Fruit fly (Drosophila melanogaster) whole organism, embryonic: Measurements from ENCODE around the gene H2.0.

Source experiments
- CG30020 ChIP-seq: fragments of 200-800 bp; optimal IDR thresholded peaks from 2 replicates; lab custom pipeline; 2019; ENCODE audit warnings: missing biosample characterization, mild to moderate bottlenecking, missing genetic modification characterization, moderate library complexity
- MTF-1 ChIP-seq: fragments of 200-800 bp; sonication (Bioruptor generic); optimal IDR thresholded peaks from 2 replicates; lab custom pipeline; 2018; ENCODE audit warnings: missing biosample characterization, mild to moderate bottlenecking, missing genetic modification characterization, borderline replicate concordance
- az2 ChIP-seq: fragments of 200-800 bp; sonication (Bioruptor generic); optimal IDR thresholded peaks from 3 replicates; lab custom pipeline; 2016; ENCODE audit warnings: missing biosample characterization, missing genetic modification characterization
- ci ChIP-seq: fragments of 200-800 bp; sonication (Bioruptor generic); IDR thresholded peaks from 3 replicates; pipeline ENCODE4 v1.3.6; 2022; ENCODE audit warnings: missing biosample characterization, missing genetic modification characterization

DNA sequence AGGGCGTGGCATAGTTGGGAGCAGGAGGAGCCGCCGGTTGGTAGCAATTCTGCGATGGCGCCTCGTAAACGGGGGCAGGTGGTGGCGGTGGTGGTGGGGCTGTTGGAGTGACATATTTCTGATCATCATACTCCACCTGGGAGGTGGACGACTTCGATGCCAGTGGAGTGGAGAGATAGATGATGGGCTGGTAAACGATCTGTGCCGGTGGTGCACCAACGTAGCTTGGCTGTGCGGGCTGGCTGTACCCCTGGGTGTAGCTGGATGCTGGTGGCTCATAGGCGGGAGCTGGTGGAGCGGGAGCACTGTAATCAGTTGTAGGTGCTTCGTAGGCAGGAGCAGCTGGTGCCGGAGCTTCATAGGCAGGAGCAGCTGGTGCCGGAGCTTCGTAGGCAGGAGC, 56.0 kb downstream of the H2.0 start:
- TF ChIP-seq MTF-1 = no peak
- TF ChIP-seq az2 = no peak
- TF ChIP-seq ci (GFP tag; lab: Robert Waterston, UW) = no peak
- TF ChIP-seq CG30020 (tag; lab: Kevin White, UChicago) = no peak
